Worm (Caenorhabditis elegans) whole organism, mixed stage, embryonic: Measurements from ENCODE around the gene Y82E9BR.10.

Experiments used
- M03D4.4 ChIP-seq: sonication (generic microtip); optimal IDR thresholded peaks from 2 replicates; lab custom pipeline; 2017; ENCODE audit warnings: mild to moderate bottlenecking, missing genetic modification characterization, missing compliant biosample characterization
- bed-3 ChIP-seq: fragments of 200-800 bp; sonication (Bioruptor generic); optimal IDR thresholded peaks from 3 replicates; lab custom pipeline; 2018; ENCODE audit warnings: mild to moderate bottlenecking, missing genetic modification characterization, moderate library complexity, missing compliant biosample characterization
- ceh-39 ChIP-seq: fragments of 150-350 bp; optimal IDR thresholded peaks from 2 replicates; lab custom pipeline; 2014; ENCODE audit warnings: missing biosample characterization, missing genetic modification characterization
- ceh-43 ChIP-seq: fragments of 200-800 bp; sonication (Bioruptor generic); optimal IDR thresholded peaks from 2 replicates; lab custom pipeline; 2018; ENCODE audit warnings: mild to moderate bottlenecking, missing genetic modification characterization, moderate library complexity, missing compliant biosample characterization
- ceh-83 ChIP-seq: fragments of 200-800 bp; sonication (Bioruptor generic); optimal IDR thresholded peaks from 2 replicates; lab custom pipeline; 2018; ENCODE audit warnings: mild to moderate bottlenecking, missing genetic modification characterization, missing compliant biosample characterization
- ces-1 ChIP-seq: fragments of 150-350 bp; optimal IDR thresholded peaks from 2 replicates; lab custom pipeline; 2014; ENCODE audit warnings: missing biosample characterization, missing genetic modification reagents, missing genetic modification characterization
- cnd-1 ChIP-seq: fragments of 200-800 bp; sonication (Bioruptor generic); optimal IDR thresholded peaks from 2 replicates; lab custom pipeline; 2018; ENCODE audit warnings: mild to moderate bottlenecking, missing genetic modification characterization, missing compliant biosample characterization
- drap-1 ChIP-seq: fragments of 200-800 bp; sonication (Bioruptor generic); optimal IDR thresholded peaks from 3 replicates; lab custom pipeline; 2018; ENCODE audit warnings: mild to moderate bottlenecking, missing genetic modification characterization, missing compliant biosample characterization
- elt-3 ChIP-seq: fragments of 150-350 bp; optimal IDR thresholded peaks from 2 replicates; lab custom pipeline; 2014; ENCODE audit warnings: missing biosample characterization, missing genetic modification characterization
- flh-1 ChIP-seq: fragments of 200-800 bp; sonication (Bioruptor generic); optimal IDR thresholded peaks from 2 replicates; lab custom pipeline; 2018; ENCODE audit warnings: mild to moderate bottlenecking, missing genetic modification characterization, moderate library complexity, missing compliant biosample characterization
- ham-2 ChIP-seq: fragments of 200-800 bp; sonication (Bioruptor generic); optimal IDR thresholded peaks from 2 replicates; lab custom pipeline; 2018; ENCODE audit warnings: mild to moderate bottlenecking, missing genetic modification characterization, missing compliant biosample characterization
- hlh-1 ChIP-seq: fragments of 150-350 bp; optimal IDR thresholded peaks from 2 replicates; lab custom pipeline; 2014; ENCODE audit warnings: missing biosample characterization, missing genetic modification reagents, missing genetic modification characterization
- lin-13 ChIP-seq: fragments of 150-350 bp; optimal IDR thresholded peaks from 2 replicates; lab custom pipeline; 2014; ENCODE audit warnings: missing biosample characterization, missing genetic modification characterization
- lsy-2 ChIP-seq: fragments of 150-350 bp; optimal IDR thresholded peaks from 2 replicates; lab custom pipeline; 2014; ENCODE audit warnings: missing biosample characterization, missing genetic modification characterization
- mls-2 ChIP-seq: sonication (generic microtip); optimal IDR thresholded peaks from 2 replicates; lab custom pipeline; 2016; ENCODE audit warnings: mild to moderate bottlenecking, missing genetic modification characterization, moderate library complexity, missing compliant biosample characterization
- nhr-12 ChIP-seq: fragments of 150-350 bp; optimal IDR thresholded peaks from 2 replicates; lab custom pipeline; 2014; ENCODE audit warnings: missing biosample characterization, missing genetic modification characterization
- nhr-2 ChIP-seq: fragments of 150-350 bp; optimal IDR thresholded peaks from 2 replicates; lab custom pipeline; 2014; ENCODE audit warnings: missing biosample characterization, missing genetic modification characterization
- nhr-76 ChIP-seq: sonication (generic microtip); optimal IDR thresholded peaks from 2 replicates; lab custom pipeline; 2017; ENCODE audit warnings: missing biosample characterization, missing genetic modification characterization
- pha-4 ChIP-seq: fragments of 150-350 bp; optimal IDR thresholded peaks from 2 replicates; lab custom pipeline; 2018; ENCODE audit warnings: missing biosample characterization, missing genetic modification reagents, missing genetic modification characterization
- sem-2 ChIP-seq: fragments of 200-800 bp; sonication (Bioruptor generic); optimal IDR thresholded peaks from 2 replicates; lab custom pipeline; 2018; ENCODE audit warnings: mild to moderate bottlenecking, missing genetic modification characterization, missing compliant biosample characterization
- snpc-4 ChIP-seq: fragments of 150-350 bp; optimal IDR thresholded peaks from 2 replicates; lab custom pipeline; 2014; ENCODE audit warnings: missing biosample characterization, missing genetic modification characterization
- unc-39 ChIP-seq: fragments of 150-350 bp; optimal IDR thresholded peaks from 2 replicates; lab custom pipeline; 2014; ENCODE audit warnings: missing biosample characterization, missing genetic modification characterization
- zip-8 ChIP-seq: fragments of 150-350 bp; optimal IDR thresholded peaks from 2 replicates; lab custom pipeline; 2014; ENCODE audit warnings: missing biosample characterization, missing genetic modification characterization
- ztf-11 ChIP-seq: fragments of 150-350 bp; optimal IDR thresholded peaks from 2 replicates; lab custom pipeline; 2014; ENCODE audit warnings: missing biosample characterization, missing genetic modification characterization

Gene Y82E9BR.10

DNA sequence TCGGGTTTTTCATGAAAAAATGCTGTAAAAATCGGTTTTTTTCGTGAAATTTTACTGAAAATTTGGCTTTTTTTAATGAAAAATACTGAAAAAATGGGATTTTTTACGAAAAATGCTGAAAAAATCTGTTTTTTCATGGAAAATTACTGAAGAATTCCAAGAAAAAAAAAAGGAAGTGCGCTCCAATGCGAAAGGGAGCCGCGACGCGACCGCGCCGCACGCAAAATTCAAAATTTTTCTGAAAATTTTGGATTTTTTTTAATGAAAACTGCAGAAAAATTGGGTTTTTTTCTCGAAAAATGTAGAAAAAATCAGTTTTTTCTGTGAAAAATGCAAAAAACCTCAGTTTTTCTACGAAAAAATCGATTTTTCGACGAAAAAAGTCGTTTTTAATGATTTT, 41.2 kb upstream of the Y82E9BR.10 start:
- no peak for TF ChIP-seq ceh-83 (GFP tag; lab: Kevin White, UChicago)

DNA sequence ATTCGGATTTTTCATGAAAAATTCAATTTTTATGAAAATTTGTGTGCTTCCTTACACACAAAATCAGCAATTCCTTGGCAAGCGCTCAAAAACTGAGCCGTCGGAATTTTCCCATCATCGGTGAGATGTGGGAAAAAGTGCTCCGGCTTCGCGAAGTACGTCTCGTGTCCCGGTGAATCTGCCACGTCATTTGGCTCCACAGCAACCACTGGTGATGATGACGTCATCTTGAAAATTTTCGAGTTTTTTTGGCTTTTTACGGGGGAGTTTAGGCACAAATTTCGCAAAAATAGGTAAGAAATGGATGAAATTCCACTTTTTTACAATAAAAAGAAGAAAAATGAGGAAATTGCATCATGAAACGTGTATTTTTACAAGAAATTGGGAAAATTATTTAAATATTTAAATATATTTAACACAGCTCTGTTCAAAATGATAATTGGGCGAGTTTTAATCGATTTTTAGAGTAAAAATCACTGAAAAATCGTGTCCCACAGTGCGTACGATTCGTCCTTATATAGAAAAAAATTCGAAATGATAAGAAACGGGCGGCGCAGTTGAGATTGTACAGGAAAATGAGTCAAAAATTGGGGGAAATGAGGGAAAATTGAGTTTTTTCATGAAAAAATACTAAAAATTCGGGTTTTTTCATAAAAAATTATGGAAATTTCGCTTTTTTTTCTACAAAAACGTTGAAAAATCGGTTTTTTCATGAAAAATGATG, 38.7 kb upstream of the Y82E9BR.10 start, which contains the start of gene Y82E9BR.14:
Gene Y82E9BR.14 (minus strand): TSS at position 227 of the 724 bp plus-strand sequence.
- TF ChIP-seq snpc-4 (tag; lab: Kevin White, UChicago) (no peak), M03D4.4 (tag; lab: Kevin White, UChicago) (no peak), drap-1 (GFP tag; lab: Kevin White, UChicago) (no peak), ceh-39 (tag; lab: Kevin White, UChicago) (no peak), zip-8 (tag; lab: Kevin White, UChicago) (peak; percentile 74), ceh-43 (no peak), ztf-11 (tag; lab: Kevin White, UChicago) (no peak)

DNA sequence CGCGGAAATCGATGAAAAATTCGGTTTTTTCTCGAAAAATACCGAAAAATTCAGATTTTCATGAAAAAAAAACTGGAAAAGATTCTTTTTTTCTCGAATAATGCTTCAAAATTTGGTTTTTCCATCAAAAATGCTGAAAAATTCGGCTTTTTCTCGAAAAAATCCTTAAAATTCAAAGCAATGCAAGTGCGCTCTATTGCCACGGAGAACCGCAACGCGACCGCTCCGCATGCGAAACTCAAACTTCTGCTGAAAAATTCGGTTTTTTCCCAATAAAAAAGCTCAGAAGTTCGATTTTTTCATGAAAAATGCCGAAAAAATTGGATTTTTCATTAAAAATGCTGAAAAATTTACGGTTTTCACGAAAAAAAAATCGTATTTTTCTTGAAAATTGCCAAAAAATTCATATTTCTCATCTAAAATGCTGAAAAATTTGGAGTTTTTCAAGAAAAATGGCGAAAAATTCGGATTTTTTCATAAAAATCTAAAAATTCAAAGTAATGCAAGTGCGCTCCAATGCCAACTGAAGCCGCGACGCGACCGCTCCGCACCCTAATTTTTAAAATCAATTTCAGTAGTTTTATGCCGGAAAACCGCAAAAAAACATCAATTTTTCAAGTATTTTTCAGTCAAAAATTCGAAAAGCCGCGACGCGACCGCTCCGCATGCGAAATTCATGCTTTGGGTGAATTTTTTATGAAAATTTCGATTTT, 37.9 kb upstream of the Y82E9BR.10 start:
- TF ChIP-seq ham-2 (GFP tag; lab: Kevin White, UChicago) (no peak), nhr-76 (no peak), ceh-83 (GFP tag; lab: Kevin White, UChicago) (no peak), pha-4 (tag; lab: Kevin White, UChicago) (no peak), sem-2 (GFP tag; lab: Kevin White, UChicago) (no peak), flh-1 (GFP tag; lab: Kevin White, UChicago) (no peak), mls-2 (no peak)

DNA sequence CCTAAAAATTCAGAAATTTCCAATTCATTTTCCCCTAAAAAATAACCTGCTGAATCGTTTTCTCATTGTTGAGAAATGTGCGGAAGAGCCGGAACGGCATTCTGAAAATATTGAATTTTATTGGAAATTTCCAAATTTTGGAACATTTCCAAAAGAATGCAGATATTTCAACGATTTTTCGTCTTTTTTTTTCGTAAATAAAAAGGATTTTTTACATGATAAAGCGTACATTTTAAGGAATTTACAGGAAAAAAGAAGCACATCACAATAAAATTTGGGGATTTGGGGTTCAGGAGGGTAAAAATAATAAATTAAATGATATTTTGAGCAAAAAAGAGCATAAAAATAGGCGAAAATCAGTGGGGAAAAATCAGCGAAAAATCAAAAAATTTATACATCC, 33.7 kb upstream of the Y82E9BR.10 start, which contains the start of gene Y82E9BR.22:
Gene Y82E9BR.22 (minus strand): TSS at position 101 of the 400 bp plus-strand sequence.
- no peak for TF ChIP-seq zip-8 (tag; lab: Kevin White, UChicago)
- TF ChIP-seq elt-3 (tag; lab: Kevin White, UChicago) = no peak
- TF ChIP-seq, all 35 proteins: peak for 0

DNA sequence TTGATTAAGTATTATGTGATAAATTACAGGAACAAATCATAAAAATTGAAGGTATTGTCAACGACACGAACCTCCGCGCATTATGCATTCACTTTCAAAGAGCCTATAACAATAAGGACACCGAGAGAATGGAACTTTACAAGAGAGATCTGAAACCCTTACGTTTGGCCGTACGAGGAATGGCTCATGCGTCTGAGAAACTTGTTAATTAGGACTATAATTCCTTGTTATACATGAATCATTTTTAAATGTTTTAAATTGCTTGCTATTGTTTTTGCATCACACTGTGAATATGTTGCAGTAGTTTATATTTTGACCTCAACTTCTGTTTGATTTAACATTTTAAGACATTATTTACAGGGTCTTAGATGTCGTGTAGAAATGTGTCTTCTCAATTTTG, 27.7 kb upstream of the Y82E9BR.10 start, which contains the start of gene pals-18:
Gene pals-18 (plus strand): TSS at position 301 of the 400 bp plus-strand sequence.
- TF ChIP-seq nhr-12 (tag; lab: Kevin White, UChicago) (no peak), sem-2 (GFP tag; lab: Kevin White, UChicago) (no peak), elt-3 (tag; lab: Kevin White, UChicago) (no peak), ces-1 (GFP tag; lab: Kevin White, UChicago) (no peak), ztf-11 (tag; lab: Kevin White, UChicago) (no peak), hlh-1 (tag; lab: Kevin White, UChicago) (no peak), flh-1 (GFP tag; lab: Kevin White, UChicago) (no peak), lin-13 (tag; lab: Kevin White, UChicago) (no peak)

DNA sequence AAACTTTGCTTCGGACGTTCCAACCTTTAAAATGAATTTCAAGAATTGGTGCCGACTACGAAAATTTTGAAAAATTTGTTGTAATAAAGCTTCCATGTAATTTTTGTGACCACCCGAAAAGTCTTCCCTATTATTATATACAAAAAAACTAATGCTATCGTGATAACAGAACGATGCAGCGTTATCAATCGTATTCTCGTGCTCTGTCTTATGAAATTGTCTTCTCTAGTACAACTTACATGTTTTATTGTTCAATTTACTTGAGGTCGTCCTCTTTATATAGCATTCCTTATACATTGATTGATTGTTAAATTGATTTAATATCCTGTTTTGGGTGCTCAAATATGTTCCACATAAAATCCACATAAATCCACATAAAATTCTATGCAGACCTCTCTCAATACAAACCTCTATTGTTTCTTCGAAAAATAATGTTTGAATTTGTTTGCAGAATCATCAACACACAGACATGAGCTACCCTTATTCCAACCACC, 26.2 kb upstream of the Y82E9BR.10 start, which contains the start of gene pals-19:
Gene pals-19 (plus strand): TSS at position 444 of the 494 bp plus-strand sequence.
- TF ChIP-seq pha-4 (tag; lab: Kevin White, UChicago) (no peak), ceh-43 (no peak), lin-13 (tag; lab: Kevin White, UChicago) (no peak), ces-1 (GFP tag; lab: Kevin White, UChicago) (no peak), unc-39 (tag; lab: Kevin White, UChicago) (no peak), nhr-76 (no peak), mls-2 (no peak), cnd-1 (tag; lab: Kevin White, UChicago) (no peak), ham-2 (GFP tag; lab: Kevin White, UChicago) (no peak), nhr-12 (tag; lab: Kevin White, UChicago) (no peak), nhr-2 (tag; lab: Kevin White, UChicago) (no peak), snpc-4 (tag; lab: Kevin White, UChicago) (no peak), drap-1 (GFP tag; lab: Kevin White, UChicago) (no peak), bed-3 (GFP tag; lab: Kevin White, UChicago) (no peak), hlh-1 (tag; lab: Kevin White, UChicago) (no peak), lsy-2 (tag; lab: Kevin White, UChicago) (no peak)
